Worm (Caenorhabditis elegans): ENCODE results near the gene npp-24.

Gene npp-24

ce11 chrII:5459534-5459933 lies 46.1 kb upstream of the npp-24 start:
- TF ChIP-seq fkh-10 (GFP tag; optimal IDR thresholded peaks at IDR 0.05) = no peak
- TF ChIP-seq sox-4 (tag; optimal IDR thresholded peaks at IDR 0.05) = no peak
- no peak for TF ChIP-seq nhr-19 (GFP tag; conservative IDR thresholded peaks at IDR 0.05)
- no peak for TF ChIP-seq lin-15B (tag; optimal IDR thresholded peaks at IDR 0.05)
- TF ChIP-seq C04F5.9 (tag; optimal IDR thresholded peaks at IDR 0.05) = no peak
- TF ChIP-seq mdl-1 (tag; optimal IDR thresholded peaks at IDR 0.05) = no peak
- TF ChIP-seq jun-1 (tag; optimal IDR thresholded peaks at IDR 0.05) = no peak
- TF ChIP-seq ceh-63 (GFP tag; optimal IDR thresholded peaks at IDR 0.05) = no peak
- no peak for TF ChIP-seq sptf-1 (tag; optimal IDR thresholded peaks at IDR 0.05)
- TF ChIP-seq isw-1 (GFP tag; IDR thresholded peaks at IDR 0.05) = no peak
- peak; percentile 3 for TF ChIP-seq nhr-85 (tag)
- no peak for TF ChIP-seq mef-2 (tag; optimal IDR thresholded peaks at IDR 0.05)
- no peak for TF ChIP-seq xbp-1 (tag; optimal IDR thresholded peaks at IDR 0.05)
- no peak for TF ChIP-seq lir-3 (tag; optimal IDR thresholded peaks at IDR 0.05; ENCODE audit: poor library complexity)
- TF ChIP-seq lin-14 (GFP tag; optimal IDR thresholded peaks at IDR 0.05) = peak; percentile 37
- peak in 1 of 6 experiments; percentile 58 for TF ChIP-seq elt-3 (tag; optimal IDR thresholded peaks at IDR 0.05)
- TF ChIP-seq blmp-1 (tag; optimal IDR thresholded peaks at IDR 0.05) = peak; percentile 90
- TF ChIP-seq zip-4 (GFP tag; optimal IDR thresholded peaks at IDR 0.05) = no peak

DNA sequence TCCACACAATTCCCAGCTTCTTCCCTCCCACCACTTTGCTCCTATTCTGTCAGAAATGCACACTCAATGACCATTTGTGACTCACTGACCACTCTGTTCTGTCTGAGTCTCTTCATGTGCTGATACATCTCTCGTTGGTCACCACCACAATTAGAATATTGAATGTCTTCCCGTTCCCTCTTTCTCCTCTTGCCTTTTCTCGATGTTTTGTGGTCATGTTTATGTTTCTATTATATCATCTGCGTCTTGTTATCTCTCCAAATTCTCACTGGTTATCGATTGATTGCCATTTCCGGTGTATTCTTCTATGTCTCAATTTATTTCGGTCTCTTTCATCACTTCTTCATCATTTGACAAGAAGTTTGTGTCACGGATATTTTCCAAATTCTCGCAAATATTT lies 44.8 kb upstream of the npp-24 start:
- no peak for TF ChIP-seq vab-15 (tag; optimal IDR thresholded peaks at IDR 0.05)
- peak; percentile 62 for TF ChIP-seq blmp-1 (tag; optimal IDR thresholded peaks at IDR 0.05)
- peak; percentile 33 for TF ChIP-seq nhr-85 (tag)
- peak; percentile 15 for TF ChIP-seq lin-14 (GFP tag; optimal IDR thresholded peaks at IDR 0.05)
- TF ChIP-seq rnt-1 (tag; optimal IDR thresholded peaks at IDR 0.05) = no peak
- peak in 1 of 6 experiments; percentile 43 for TF ChIP-seq elt-3 (tag; optimal IDR thresholded peaks at IDR 0.05)
- TF ChIP-seq aha-1 (tag; optimal IDR thresholded peaks at IDR 0.05) = no peak
- no peak for TF ChIP-seq nhr-12 (tag; optimal IDR thresholded peaks at IDR 0.05)
- TF ChIP-seq fkh-10 (GFP tag; optimal IDR thresholded peaks at IDR 0.05) = no peak
- TF ChIP-seq nhr-19 (GFP tag; conservative IDR thresholded peaks at IDR 0.05) = no peak

- TF ChIP-seq elt-3 (tag; optimal IDR thresholded peaks at IDR 0.05) = no peak
- no peak for TF ChIP-seq alr-1 (tag; optimal IDR thresholded peaks at IDR 0.05; ENCODE audit: borderline replicate concordance)
- TF ChIP-seq lsy-2 (tag; optimal IDR thresholded peaks at IDR 0.05) = peak; percentile 4 to 9
- TF ChIP-seq grh-1 (GFP tag; IDR thresholded peaks at IDR 0.05) = no peak
- TF ChIP-seq nhr-71 (tag; optimal IDR thresholded peaks at IDR 0.05) = peak; percentile 7
- no peak for TF ChIP-seq aha-1 (tag; optimal IDR thresholded peaks at IDR 0.05)
- TF ChIP-seq ces-1 (GFP tag; optimal IDR thresholded peaks at IDR 0.05) = no peak
- TF ChIP-seq lin-39 (tag; optimal IDR thresholded peaks at IDR 0.05) = no peak
- TF ChIP-seq nhr-237 (tag; optimal IDR thresholded peaks at IDR 0.05) = no peak
- TF ChIP-seq nhr-77 (tag; optimal IDR thresholded peaks at IDR 0.05) = no peak
- peak; percentile 6 for TF ChIP-seq rnt-1 (tag; optimal IDR thresholded peaks at IDR 0.05)
- TF ChIP-seq efl-3 (GFP tag; optimal IDR thresholded peaks at IDR 0.05) = no peak
- peak; percentile 70 for TF ChIP-seq blmp-1 (tag; optimal IDR thresholded peaks at IDR 0.05)
- no peak for TF ChIP-seq nhr-20 (tag; optimal IDR thresholded peaks at IDR 0.05)
- TF ChIP-seq ceh-88 (GFP tag; IDR thresholded peaks at IDR 0.05) = no peak
- no peak for TF ChIP-seq sptf-1 (tag; optimal IDR thresholded peaks at IDR 0.05)
- no peak for TF ChIP-seq nhr-28 (tag; optimal IDR thresholded peaks at IDR 0.05)
- TF ChIP-seq Y116A8C.19 (tag; optimal IDR thresholded peaks at IDR 0.05; ENCODE audit: borderline replicate concordance) = no peak
- TF ChIP-seq unc-86 (tag; optimal IDR thresholded peaks at IDR 0.05) = no peak
- no peak for TF ChIP-seq lin-13 (GFP tag; optimal IDR thresholded peaks at IDR 0.05)
- peak; percentile 26 for TF ChIP-seq unc-130 (tag; optimal IDR thresholded peaks at IDR 0.05)
- peak; percentile 24 for TF ChIP-seq dsc-1 (tag; optimal IDR thresholded peaks at IDR 0.05)
- no peak for TF ChIP-seq nhr-90 (tag; optimal IDR thresholded peaks at IDR 0.05; ENCODE audit: poor library complexity)
- TF ChIP-seq lin-14 (GFP tag; optimal IDR thresholded peaks at IDR 0.05) = peak; percentile 65
- TF ChIP-seq nhr-84 (tag; optimal IDR thresholded peaks at IDR 0.05) = no peak
- TF ChIP-seq nhr-11 (tag; optimal IDR thresholded peaks at IDR 0.05) = no peak
- TF ChIP-seq ets-5 (GFP tag; IDR thresholded peaks at IDR 0.05) = no peak
- no peak for TF ChIP-seq jun-1 (tag; optimal IDR thresholded peaks at IDR 0.05)
- TF ChIP-seq fkh-10 (GFP tag; optimal IDR thresholded peaks at IDR 0.05) = peak; percentile 23
- peak in 1 of 2 experiments; percentile 4 for TF ChIP-seq efl-1 (optimal IDR thresholded peaks at IDR 0.05)
- peak in 1 of 2 experiments; percentile 86 for TF ChIP-seq efl-1 (GFP tag; optimal IDR thresholded peaks at IDR 0.05 in 1 of 2)
- TF ChIP-seq unc-30 (tag; optimal IDR thresholded peaks at IDR 0.05) = no peak
- TF ChIP-seq snu-23 (GFP tag; optimal IDR thresholded peaks at IDR 0.05) = no peak
- no peak for TF ChIP-seq aly-2 (tag; optimal IDR thresholded peaks at IDR 0.05)
- no peak for TF ChIP-seq snpc-4 (tag; optimal IDR thresholded peaks at IDR 0.05)
Observed at ce11 chrII:5463692-5464300, 41.9 kb upstream of the npp-24 start.
